Worm (Caenorhabditis elegans) whole organism, L2 larva: ENCODE results near the gene C06E4.1.

Source experiments
- C34F6.9 ChIP-seq: fragments of 150-350 bp; optimal IDR thresholded peaks from 2 replicates; lab custom pipeline; 2014; ENCODE audit warnings: missing biosample characterization, missing genetic modification characterization
- F13H6.1 ChIP-seq: sonication (generic microtip); optimal IDR thresholded peaks from 2 replicates; lab custom pipeline; 2016; ENCODE audit warnings: missing genetic modification characterization, missing compliant biosample characterization
- Y55F3AM.14 ChIP-seq: fragments of 200-800 bp; sonication (Bioruptor generic); optimal IDR thresholded peaks from 2 replicates; lab custom pipeline; 2018; ENCODE audit warnings: mild to moderate bottlenecking, missing genetic modification characterization, missing compliant biosample characterization
- ZK546.5 ChIP-seq: sonication (generic microtip); optimal IDR thresholded peaks from 2 replicates; lab custom pipeline; 2017; ENCODE audit warnings: missing biosample characterization, missing genetic modification characterization
- aly-2 ChIP-seq: fragments of 150-350 bp; optimal IDR thresholded peaks from 2 replicates; lab custom pipeline; 2014; ENCODE audit warnings: missing biosample characterization, missing genetic modification characterization
- ama-1 ChIP-seq: fragments of 150-350 bp; optimal IDR thresholded peaks from 2 replicates; lab custom pipeline; 2018; ENCODE audit warnings: inconsistent platforms
- blmp-1 ChIP-seq: sonication (generic microtip); optimal IDR thresholded peaks from 2 replicates; lab custom pipeline; 2017; ENCODE audit warnings: missing genetic modification characterization, mild to moderate bottlenecking, missing compliant biosample characterization, antibody characterized with exemption, moderate library complexity; ENCODE audit not compliant: insufficient read depth
- ceh-16 ChIP-seq: fragments of 150-350 bp; optimal IDR thresholded peaks from 2 replicates; lab custom pipeline; 2014; ENCODE audit warnings: missing biosample characterization, missing genetic modification characterization
- ceh-82 ChIP-seq: fragments of 150-350 bp; optimal IDR thresholded peaks from 2 replicates; lab custom pipeline; 2014; ENCODE audit warnings: missing biosample characterization, missing genetic modification characterization
- crh-2 ChIP-seq: sonication (generic microtip); optimal IDR thresholded peaks from 2 replicates; lab custom pipeline; 2017; ENCODE audit warnings: missing biosample characterization, missing genetic modification characterization
- egl-27 ChIP-seq: sonication (generic microtip); optimal IDR thresholded peaks from 3 replicates; lab custom pipeline; 2017; ENCODE audit warnings: missing biosample characterization, missing genetic modification reagents, missing genetic modification characterization
- elt-1 ChIP-seq: fragments of 150-350 bp; optimal IDR thresholded peaks from 2 replicates; lab custom pipeline; 2014; ENCODE audit warnings: missing biosample characterization, missing genetic modification characterization
- elt-3 ChIP-seq: sonication (generic microtip); optimal IDR thresholded peaks from 2 replicates; lab custom pipeline; 2017; ENCODE audit warnings: missing biosample characterization, missing genetic modification characterization
- fos-1 ChIP-seq: fragments of 150-350 bp; optimal IDR thresholded peaks from 2 replicates; lab custom pipeline; 2014; ENCODE audit warnings: missing biosample characterization, missing genetic modification characterization
- gmeb-1 ChIP-seq: fragments of 150-350 bp; optimal IDR thresholded peaks from 2 replicates; lab custom pipeline; 2014; ENCODE audit warnings: missing biosample characterization, missing genetic modification characterization
- lin-11 ChIP-seq: fragments of 150-350 bp; sonication (generic microtip); optimal IDR thresholded peaks from 2 replicates; lab custom pipeline; 2014; ENCODE audit warnings: missing biosample characterization, missing genetic modification characterization, inconsistent platforms, mixed read lengths
- lin-13 ChIP-seq: fragments of 150-350 bp; optimal IDR thresholded peaks from 2 replicates; lab custom pipeline; 2014; ENCODE audit warnings: missing biosample characterization, missing genetic modification reagents, missing genetic modification characterization
- lin-39 ChIP-seq: fragments of 150-350 bp; optimal IDR thresholded peaks from 2 replicates; lab custom pipeline; 2014; ENCODE audit warnings: missing biosample characterization, missing genetic modification reagents, missing genetic modification characterization
- lsy-2 ChIP-seq, 2 experiments: fragments of 150-350 bp in 1 of 2; sonication (generic microtip) in 1 of 2; optimal IDR thresholded peaks; 2 replicates each; lab custom pipeline; 2014 to 2017; ENCODE audit warnings: missing biosample characterization in 2 of 2, missing genetic modification characterization in 2 of 2
- mab-5 ChIP-seq: fragments of 150-350 bp; optimal IDR thresholded peaks from 2 replicates; lab custom pipeline; 2014; ENCODE audit warnings: missing biosample characterization, missing genetic modification characterization
- mbf-1 ChIP-seq: sonication (generic microtip); optimal IDR thresholded peaks from 2 replicates; lab custom pipeline; 2017; ENCODE audit warnings: missing biosample characterization, missing genetic modification characterization
- mdl-1 ChIP-seq, 2 experiments: fragments of 150-350 bp in 1 of 2; sonication (generic microtip) in 1 of 2; optimal IDR thresholded peaks; 2 replicates each; lab custom pipeline; 2017; ENCODE audit warnings: missing biosample characterization in 2 of 2, missing genetic modification characterization in 2 of 2
- nhr-10 ChIP-seq: sonication (generic microtip); optimal IDR thresholded peaks from 2 replicates; lab custom pipeline; 2017; ENCODE audit warnings: missing biosample characterization, missing genetic modification characterization
- nhr-11 ChIP-seq: fragments of 150-350 bp; optimal IDR thresholded peaks from 2 replicates; lab custom pipeline; 2014; ENCODE audit warnings: missing biosample characterization, missing genetic modification characterization
- nhr-12 ChIP-seq: fragments of 150-350 bp; optimal IDR thresholded peaks from 2 replicates; lab custom pipeline; 2014; ENCODE audit warnings: missing biosample characterization, missing genetic modification characterization
- nhr-129 ChIP-seq: fragments of 150-350 bp; optimal IDR thresholded peaks from 2 replicates; lab custom pipeline; 2014; ENCODE audit warnings: missing biosample characterization, missing genetic modification characterization
- nhr-21 ChIP-seq: fragments of 150-350 bp; optimal IDR thresholded peaks from 2 replicates; lab custom pipeline; 2014; ENCODE audit warnings: missing biosample characterization, missing genetic modification characterization
- nhr-23 ChIP-seq: fragments of 150-350 bp; optimal IDR thresholded peaks from 2 replicates; lab custom pipeline; 2014; ENCODE audit warnings: missing biosample characterization, missing genetic modification reagents, missing genetic modification characterization
- nhr-237 ChIP-seq: fragments of 150-350 bp; optimal IDR thresholded peaks from 2 replicates; lab custom pipeline; 2014; ENCODE audit warnings: missing biosample characterization, missing genetic modification characterization
- nhr-25 ChIP-seq: fragments of 150-350 bp; sonication (generic microtip); optimal IDR thresholded peaks from 3 replicates; lab custom pipeline; 2014; ENCODE audit warnings: missing biosample characterization, missing genetic modification characterization
- peb-1 ChIP-seq: fragments of 150-350 bp; optimal IDR thresholded peaks from 2 replicates; lab custom pipeline; 2014; ENCODE audit warnings: missing biosample characterization, missing genetic modification characterization
- sem-4 ChIP-seq: fragments of 150-350 bp; optimal IDR thresholded peaks from 2 replicates; lab custom pipeline; 2014; ENCODE audit warnings: missing biosample characterization, missing genetic modification reagents, missing genetic modification characterization
- skn-1 ChIP-seq: sonication (generic microtip); optimal IDR thresholded peaks from 2 replicates; lab custom pipeline; 2017; ENCODE audit warnings: missing biosample characterization, missing genetic modification characterization
- sma-3 ChIP-seq: sonication (generic microtip); optimal IDR thresholded peaks from 2 replicates; lab custom pipeline; 2016; ENCODE audit warnings: missing genetic modification reagents, missing genetic modification characterization, missing compliant biosample characterization
- sma-9 ChIP-seq, 2 experiments: fragments of 150-350 bp in 1 of 2; sonication (generic microtip) in 1 of 2; optimal IDR thresholded peaks; 2 replicates each; lab custom pipeline; 2014 to 2016; ENCODE audit warnings: missing genetic modification characterization in 2 of 2, mild to moderate bottlenecking in 1 of 2, missing biosample characterization in 1 of 2, missing compliant biosample characterization in 1 of 2, missing genetic modification reagents in 1 of 2, moderate library complexity in 1 of 2
- snpc-4 ChIP-seq: fragments of 150-350 bp; optimal IDR thresholded peaks from 2 replicates; lab custom pipeline; 2014; ENCODE audit warnings: missing biosample characterization, missing genetic modification characterization
- unc-39 ChIP-seq: fragments of 150-350 bp; optimal IDR thresholded peaks from 2 replicates; lab custom pipeline; 2014; ENCODE audit warnings: missing biosample characterization, missing genetic modification characterization
- unc-55 ChIP-seq: fragments of 150-350 bp; sonication (generic microtip); optimal IDR thresholded peaks from 3 replicates; lab custom pipeline; 2014; ENCODE audit warnings: missing biosample characterization, missing genetic modification reagents, missing genetic modification characterization
- unc-62 ChIP-seq: fragments of 150-350 bp; optimal IDR thresholded peaks from 2 replicates; lab custom pipeline; 2014; ENCODE audit warnings: missing biosample characterization, missing genetic modification reagents, missing genetic modification characterization
- zag-1 ChIP-seq: fragments of 150-350 bp; optimal IDR thresholded peaks from 2 replicates; lab custom pipeline; 2014; ENCODE audit warnings: missing biosample characterization, missing genetic modification characterization
- ztf-1 ChIP-seq: fragments of 200-800 bp; sonication (Bioruptor generic); conservative IDR thresholded peaks from 2 replicates; pipeline ENCODE4 v1.3.6; 2022; ENCODE audit warnings: missing genetic modification characterization, missing compliant biosample characterization
- ztf-4 ChIP-seq: fragments of 150-350 bp; optimal IDR thresholded peaks from 2 replicates; lab custom pipeline; 2014; ENCODE audit warnings: missing biosample characterization, missing genetic modification characterization

The C06E4.1 gene

DNA sequence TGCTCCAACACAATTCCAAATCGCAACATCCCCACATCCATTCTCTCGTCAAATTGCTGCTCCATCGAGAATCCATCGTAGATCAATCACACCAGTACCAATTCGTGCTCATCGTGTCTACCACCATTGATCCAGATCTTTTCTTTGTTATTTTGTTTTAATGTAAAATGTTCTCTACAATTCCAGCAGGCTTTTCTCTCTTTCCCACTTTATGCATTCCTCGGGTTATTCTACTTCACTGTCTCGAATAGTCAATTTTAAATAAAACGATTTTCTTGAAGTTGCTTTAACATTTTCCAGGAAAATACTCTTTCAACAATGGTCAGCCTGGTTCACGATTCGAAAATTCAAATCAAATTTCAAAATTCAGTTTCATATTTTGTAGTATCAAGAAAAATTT is at the start of gene C06E4.1:
C06E4.1 (plus strand) TSS at position 301 of the 400 bp plus-strand sequence.
- TF ChIP-seq sma-9 (GFP tag; optimal IDR thresholded peaks at IDR 0.05; lab: Kevin White, UChicago) (no peak), sma-9 (tag; optimal IDR thresholded peaks at IDR 0.05; lab: Kevin White, UChicago) (no peak), snpc-4 (tag; lab: Kevin White, UChicago) (no peak), nhr-237 (no peak), ZK546.5 (no peak), ztf-1 (no peak), Y55F3AM.14 (GFP tag; lab: Kevin White, UChicago) (no peak), F13H6.1 (tag; lab: Kevin White, UChicago) (no peak), C34F6.9 (no peak), ceh-16 (tag; lab: Kevin White, UChicago) (no peak), nhr-25 (tag; lab: Kevin White, UChicago) (no peak), nhr-129 (tag; lab: Kevin White, UChicago) (no peak)

DNA sequence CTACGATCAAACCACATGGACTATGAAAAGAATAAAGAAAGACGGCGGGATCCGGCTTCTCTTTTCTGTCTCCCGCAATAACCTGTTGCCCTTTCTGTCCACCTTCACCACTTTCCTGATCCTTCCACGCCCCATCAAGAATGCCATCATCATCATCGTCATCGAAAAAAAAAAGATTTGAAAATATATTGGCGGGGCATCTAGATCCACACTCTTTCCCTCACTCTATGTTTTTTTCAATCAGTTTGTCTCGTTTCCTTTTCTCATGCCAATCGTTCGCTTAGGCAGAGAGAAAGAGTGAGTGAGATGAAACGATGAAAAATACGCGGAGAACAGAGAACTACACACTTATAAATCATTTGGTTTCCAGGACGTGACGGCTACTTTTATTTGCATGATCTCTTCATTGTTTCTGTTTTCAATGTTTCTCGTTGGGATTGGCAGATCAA is 49.5 kb upstream of the C06E4.1 start:
- TF ChIP-seq nhr-10 (no peak), nhr-21 (no peak), C34F6.9 (peak; percentile 40), F13H6.1 (tag; lab: Kevin White, UChicago) (peak; percentile 23), peb-1 (no peak), ztf-4 (no peak), elt-1 (tag; lab: Kevin White, UChicago) (no peak), mbf-1 (no peak), mdl-1 (tag; optimal IDR thresholded peaks at IDR 0.05; lab: Kevin White, UChicago) (peak in 1 of 2 experiments; percentile 38), lin-39 (tag; lab: Kevin White, UChicago) (peak; percentile 21), fos-1 (tag; lab: Kevin White, UChicago) (no peak), lsy-2 (tag; optimal IDR thresholded peaks at IDR 0.05; lab: Kevin White, UChicago) (peak in 1 of 2 experiments; percentile 23), unc-55 (peak; percentile 56), ceh-82 (tag; lab: Kevin White, UChicago) (no peak), skn-1 (tag; lab: Kevin White, UChicago) (no peak), unc-62 (no peak), sma-3 (GFP tag; lab: Kevin White, UChicago) (no peak), aly-2 (tag; lab: Kevin White, UChicago) (no peak), ama-1 (lab: Kevin White, UChicago) (no peak), ztf-1 (no peak), mab-5 (tag; lab: Kevin White, UChicago) (peak; percentile 77), Y55F3AM.14 (GFP tag; lab: Kevin White, UChicago) (no peak), blmp-1 (tag; lab: Kevin White, UChicago) (no peak), nhr-25 (tag; lab: Kevin White, UChicago) (no peak), elt-3 (tag; lab: Kevin White, UChicago) (no peak)

DNA sequence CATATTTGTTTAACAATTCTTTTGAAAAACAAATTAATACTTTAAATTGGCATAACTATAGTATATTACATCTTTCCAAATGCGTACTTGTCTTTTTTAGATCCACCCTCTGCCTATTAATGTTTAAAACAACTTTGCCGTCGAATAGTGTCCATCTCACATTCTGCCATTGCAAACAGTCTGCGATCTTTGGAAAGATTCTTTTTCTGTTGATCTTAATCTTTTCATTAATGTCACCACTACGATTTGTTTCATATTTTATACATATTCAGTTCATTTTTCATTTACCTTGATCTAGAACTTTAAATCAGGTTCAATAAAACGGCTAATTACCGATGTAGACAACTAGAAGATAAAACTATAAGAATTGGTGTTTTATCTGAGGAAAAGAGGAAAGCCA is 48.4 kb upstream of the C06E4.1 start:
- TF ChIP-seq ceh-82 (tag; lab: Kevin White, UChicago) (no peak), nhr-25 (tag; lab: Kevin White, UChicago) (peak; percentile 48)

DNA sequence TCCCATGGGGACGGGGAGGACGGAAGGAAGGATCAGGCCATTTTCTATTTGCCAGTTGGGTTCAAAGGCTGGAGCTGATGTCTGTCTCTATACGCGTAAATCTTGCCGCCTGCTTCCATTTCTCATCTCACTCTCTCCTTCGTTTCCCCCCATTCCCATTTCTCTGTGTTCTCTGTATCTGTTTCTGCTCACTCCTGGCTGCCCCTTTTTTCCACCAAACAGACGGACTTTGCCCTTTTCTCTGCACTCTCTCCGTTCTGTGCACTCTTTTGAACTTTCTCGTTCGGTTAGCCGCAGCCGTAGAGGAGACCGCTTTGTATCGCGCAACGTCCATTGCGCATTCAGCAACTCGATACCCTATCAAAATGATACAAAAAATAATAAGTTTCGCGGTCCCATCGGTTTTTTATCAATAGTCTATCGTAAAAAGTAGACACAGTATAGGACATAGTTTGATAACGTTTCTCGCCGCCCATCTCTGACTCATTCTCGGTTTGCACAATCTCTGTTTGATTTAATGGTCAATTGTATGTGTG is 47.6 kb upstream of the C06E4.1 start:
- TF ChIP-seq nhr-23 (tag; lab: Kevin White, UChicago) (no peak), ZK546.5 (no peak), elt-1 (tag; lab: Kevin White, UChicago) (no peak), blmp-1 (tag; lab: Kevin White, UChicago) (peak; percentile 49), nhr-25 (tag; lab: Kevin White, UChicago) (no peak), unc-62 (no peak), gmeb-1 (tag; lab: Kevin White, UChicago) (no peak), ama-1 (lab: Kevin White, UChicago) (no peak), nhr-12 (no peak), nhr-11 (tag; lab: Kevin White, UChicago) (peak; percentile 14), nhr-10 (no peak), sma-3 (GFP tag; lab: Kevin White, UChicago) (peak; percentile 50), Y55F3AM.14 (GFP tag; lab: Kevin White, UChicago) (peak; percentile 28), lsy-2 (tag; optimal IDR thresholded peaks at IDR 0.05; lab: Kevin White, UChicago) (peak; percentile 11 to 47), nhr-237 (no peak), lin-11 (peak; percentile 24), crh-2 (peak; percentile 22), skn-1 (tag; lab: Kevin White, UChicago) (no peak), unc-55 (peak; percentile 49), ztf-1 (no peak), nhr-21 (peak; percentile 36), aly-2 (tag; lab: Kevin White, UChicago) (no peak), F13H6.1 (tag; lab: Kevin White, UChicago) (peak; percentile 85), egl-27 (tag; lab: Kevin White, UChicago) (no peak), nhr-129 (tag; lab: Kevin White, UChicago) (peak; percentile 82), sma-9 (GFP tag; optimal IDR thresholded peaks at IDR 0.05; lab: Kevin White, UChicago) (peak; percentile 42), sma-9 (tag; optimal IDR thresholded peaks at IDR 0.05; lab: Kevin White, UChicago) (no peak), lin-13 (peak; percentile 44), mdl-1 (tag; optimal IDR thresholded peaks at IDR 0.05; lab: Kevin White, UChicago) (peak in 1 of 2 experiments; percentile 22), sem-4 (tag; lab: Kevin White, UChicago) (peak; percentile 62), mbf-1 (no peak), lin-39 (tag; lab: Kevin White, UChicago) (no peak), unc-39 (tag; lab: Kevin White, UChicago) (no peak), ceh-16 (tag; lab: Kevin White, UChicago) (peak; percentile 12), peb-1 (no peak), zag-1 (tag; lab: Kevin White, UChicago) (peak; percentile 60)
